Worm (Caenorhabditis elegans) whole organism, mixed stage, embryonic: Measurements from ENCODE around the gene C04E6.5.

ENCODE experiments used
- blmp-1 ChIP-seq: fragments of 150-350 bp; optimal IDR thresholded peaks from 2 replicates; lab custom pipeline; 2014; ENCODE audit warnings: missing biosample characterization, missing genetic modification characterization
- ces-1 ChIP-seq: fragments of 150-350 bp; optimal IDR thresholded peaks from 2 replicates; lab custom pipeline; 2014; ENCODE audit warnings: missing biosample characterization, missing genetic modification reagents, missing genetic modification characterization
- drap-1 ChIP-seq: fragments of 200-800 bp; sonication (Bioruptor generic); optimal IDR thresholded peaks from 3 replicates; lab custom pipeline; 2018; ENCODE audit warnings: mild to moderate bottlenecking, missing genetic modification characterization, missing compliant biosample characterization
- elt-3 ChIP-seq: fragments of 150-350 bp; optimal IDR thresholded peaks from 2 replicates; lab custom pipeline; 2014; ENCODE audit warnings: missing biosample characterization, missing genetic modification characterization
- hlh-1 ChIP-seq: fragments of 150-350 bp; optimal IDR thresholded peaks from 2 replicates; lab custom pipeline; 2014; ENCODE audit warnings: missing biosample characterization, missing genetic modification reagents, missing genetic modification characterization
- lsy-2 ChIP-seq: fragments of 150-350 bp; optimal IDR thresholded peaks from 2 replicates; lab custom pipeline; 2014; ENCODE audit warnings: missing biosample characterization, missing genetic modification characterization
- mab-5 ChIP-seq: fragments of 150-350 bp; optimal IDR thresholded peaks from 2 replicates; lab custom pipeline; 2014; ENCODE audit warnings: missing biosample characterization, missing genetic modification characterization
- pha-4 ChIP-seq: fragments of 150-350 bp; optimal IDR thresholded peaks from 2 replicates; lab custom pipeline; 2018; ENCODE audit warnings: missing biosample characterization, missing genetic modification reagents, missing genetic modification characterization
- unc-62 ChIP-seq: fragments of 150-350 bp; optimal IDR thresholded peaks from 2 replicates; lab custom pipeline; 2014; ENCODE audit warnings: missing biosample characterization, missing genetic modification reagents, missing genetic modification characterization
- ztf-11 ChIP-seq: fragments of 150-350 bp; optimal IDR thresholded peaks from 2 replicates; lab custom pipeline; 2014; ENCODE audit warnings: missing biosample characterization, missing genetic modification characterization

- TF ChIP-seq blmp-1 (tag; lab: Kevin White, UChicago): no peak
- TF ChIP-seq unc-62: no peak
- no peak for TF ChIP-seq pha-4 (tag; lab: Kevin White, UChicago)
- no peak for TF ChIP-seq hlh-1 (tag; lab: Kevin White, UChicago)
- TF ChIP-seq ztf-11 (tag; lab: Kevin White, UChicago): no peak
- TF ChIP-seq elt-3: no peak
- TF ChIP-seq drap-1 (GFP tag; lab: Kevin White, UChicago): no peak
- no peak for TF ChIP-seq ces-1 (GFP tag; lab: Kevin White, UChicago)
- no peak for TF ChIP-seq lsy-2 (tag; lab: Kevin White, UChicago)
- TF ChIP-seq mab-5 (tag; lab: Kevin White, UChicago): no peak
These were observed 20.3 kb downstream of the C04E6.5 start, which contains the start of gene srsx-18 for ce11 chrV:5922236-5922635.
